Worm (Caenorhabditis elegans) whole organism, early embryonic: ENCODE measurements around the gene R193.6.

ENCODE experiments used
- scrt-1 ChIP-seq: fragments of 200-800 bp; sonication (Bioruptor generic); IDR thresholded peaks from 2 replicates; pipeline ENCODE4 v1.3.6; 2022; ENCODE audit warnings: missing genetic modification characterization, missing compliant biosample characterization
- sea-1 ChIP-seq: fragments of 200-800 bp; sonication (Bioruptor generic); conservative IDR thresholded peaks from 2 replicates; pipeline ENCODE4 v1.3.6; 2022; ENCODE audit warnings: missing genetic modification characterization, missing compliant biosample characterization

DNA sequence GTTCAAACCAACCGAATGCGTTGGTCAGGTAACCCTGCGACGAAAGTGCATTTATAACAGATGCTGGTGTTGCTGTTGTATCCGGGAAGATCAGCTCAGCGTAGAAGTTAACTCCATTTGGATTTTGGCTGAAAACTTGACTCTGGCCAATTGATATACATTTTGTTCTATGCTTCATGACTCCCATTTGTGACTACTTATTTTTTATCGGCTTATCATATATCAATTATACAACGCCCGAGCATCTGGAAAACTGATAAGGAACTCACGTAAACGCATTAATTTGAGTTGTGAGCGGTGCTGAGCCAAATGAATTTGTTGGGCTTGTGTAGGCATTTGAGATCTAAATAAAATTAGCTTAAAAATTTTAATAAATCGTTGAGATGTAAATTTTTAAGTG, 1.2 kb upstream of the R193.6 start:
- no peak for TF ChIP-seq scrt-1
- TF ChIP-seq sea-1 (GFP tag; lab: Robert Waterston, UW): no peak
